Worm (Caenorhabditis elegans): ENCODE data around the gene sru-25.

DNA sequence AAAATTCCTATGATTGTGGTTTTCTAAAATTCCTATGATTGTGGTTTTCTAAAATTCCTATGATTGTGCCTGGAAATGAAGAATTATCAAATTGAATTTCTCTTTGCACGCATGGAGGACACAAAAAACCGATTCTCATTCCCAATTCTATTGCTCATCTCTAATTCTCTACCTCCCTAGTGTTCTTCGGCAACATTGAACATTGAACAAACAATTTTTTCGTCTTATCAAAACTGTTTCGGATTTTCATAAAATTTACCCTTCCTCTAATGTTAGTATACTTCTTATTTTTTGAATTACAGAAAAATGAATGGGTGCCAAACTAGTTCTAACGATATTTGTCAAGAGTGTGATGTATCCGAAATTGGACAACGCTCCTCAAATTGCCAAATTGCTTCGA is 37.8 kb downstream of the sru-25 start, which contains the start of gene pals-31:
- no peak for TF ChIP-seq ceh-6 (GFP tag; optimal IDR thresholded peaks at IDR 0.05)
- no peak for TF ChIP-seq nhr-11 (tag; optimal IDR thresholded peaks at IDR 0.05)
- TF ChIP-seq lin-11 (tag; optimal IDR thresholded peaks at IDR 0.05), result no peak
- TF ChIP-seq ama-1 (optimal IDR thresholded peaks at IDR 0.05), result no peak
- TF ChIP-seq syd-9 (tag; optimal IDR thresholded peaks at IDR 0.05), result no peak
- no peak for TF ChIP-seq fkh-10 (GFP tag; optimal IDR thresholded peaks at IDR 0.05)
- no peak for TF ChIP-seq ets-4 (tag; optimal IDR thresholded peaks at IDR 0.05)
- no peak for TF ChIP-seq tbx-2 (tag; optimal IDR thresholded peaks at IDR 0.05)
- TF ChIP-seq pha-2 (tag; optimal IDR thresholded peaks at IDR 0.05), result no peak
- TF ChIP-seq ceh-31 (tag; optimal IDR thresholded peaks at IDR 0.05), result no peak
- no peak for TF ChIP-seq fkh-6 (tag; optimal IDR thresholded peaks at IDR 0.05)
- no peak for TF ChIP-seq rnt-1 (tag; optimal IDR thresholded peaks at IDR 0.05)
- TF ChIP-seq ceh-9 (tag; optimal IDR thresholded peaks at IDR 0.05), result no peak
- no peak for TF ChIP-seq fax-1 (tag; optimal IDR thresholded peaks at IDR 0.05)

All from whole organism, late embryonic.